Worm (Caenorhabditis elegans) whole organism, L3 larva: ENCODE measurements around the gene rom-3.

Experiments
- R02D3.7 ChIP-seq: fragments of 150-350 bp; optimal IDR thresholded peaks from 2 replicates; lab custom pipeline; 2014; ENCODE audit warnings: missing biosample characterization, missing genetic modification characterization
- ceh-82 ChIP-seq: fragments of 150-350 bp; optimal IDR thresholded peaks from 2 replicates; lab custom pipeline; 2014; ENCODE audit warnings: missing biosample characterization, missing genetic modification characterization
- nhr-11 ChIP-seq: fragments of 150-350 bp; optimal IDR thresholded peaks from 2 replicates; lab custom pipeline; 2014; ENCODE audit warnings: missing biosample characterization, missing genetic modification characterization

- TF ChIP-seq R02D3.7 (tag; lab: Kevin White, UChicago) (no peak), nhr-11 (tag; lab: Kevin White, UChicago) (no peak), ceh-82 (tag; lab: Kevin White, UChicago) (no peak)
These were observed 34.2 kb downstream of the rom-3 start for ce11 chrIV:16936053-16936452.
